Worm (Caenorhabditis elegans) whole organism, L4/young adult: ENCODE data around the gene T05A8.11.

Source experiments
- W03F9.2 ChIP-seq: fragments of 150-350 bp; optimal IDR thresholded peaks from 2 replicates; lab custom pipeline; 2014; ENCODE audit warnings: missing biosample characterization, missing genetic modification characterization
- dao-5 ChIP-seq: sonication (generic microtip); optimal IDR thresholded peaks from 2 replicates; lab custom pipeline; 2016; ENCODE audit warnings: missing genotype, missing genetic modification characterization, moderate library complexity, missing compliant biosample characterization
- him-1 ChIP-seq: sonication (generic microtip); optimal IDR thresholded peaks from 2 replicates; lab custom pipeline; 2016; ENCODE audit warnings: missing genotype, missing genetic modification reagents, missing genetic modification characterization, missing compliant biosample characterization

DNA sequence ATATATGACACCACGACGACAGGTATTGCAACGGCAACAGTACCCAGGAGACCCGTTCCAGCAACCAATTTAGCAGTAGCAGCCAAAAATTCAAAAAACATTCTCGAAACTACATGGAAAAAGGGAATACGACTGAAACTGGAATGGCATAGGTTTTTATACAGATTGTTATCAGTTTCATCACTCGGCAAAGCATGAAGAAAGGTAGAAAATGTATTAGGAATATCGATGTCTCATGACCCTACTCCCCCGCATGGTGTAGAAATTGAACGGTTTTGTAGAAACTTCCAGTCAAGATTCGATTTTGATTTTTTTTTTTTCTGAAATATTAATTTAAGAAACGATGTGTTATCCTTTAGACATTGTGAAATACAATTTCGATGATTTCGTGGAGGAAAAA lies 14.5 kb downstream of the T05A8.11 start, which contains the start of gene T05A8.2:
- TF ChIP-seq him-1 (tag; lab: Kevin White, UChicago) = no peak
- TF ChIP-seq W03F9.2 (tag; lab: Kevin White, UChicago) = no peak
- TF ChIP-seq dao-5 (tag; lab: Kevin White, UChicago) = no peak
